Worm (Caenorhabditis elegans) whole organism, L4/young adult: ENCODE data around the gene ver-3.

ENCODE experiments used
- W03F9.2 ChIP-seq: fragments of 150-350 bp; optimal IDR thresholded peaks from 2 replicates; lab custom pipeline; 2014; ENCODE audit warnings: missing biosample characterization, missing genetic modification characterization
- dao-5 ChIP-seq: sonication (generic microtip); optimal IDR thresholded peaks from 2 replicates; lab custom pipeline; 2016; ENCODE audit warnings: missing genotype, missing genetic modification characterization, moderate library complexity, missing compliant biosample characterization

ce11 chrX:10982051-10982450, 10.2 kb upstream of the ver-3 start, which contains the start of gene ver-4:
- no peak for TF ChIP-seq W03F9.2 (tag; lab: Kevin White, UChicago)
- no peak for TF ChIP-seq dao-5 (tag; lab: Kevin White, UChicago)
